Worm (Caenorhabditis elegans) whole organism, L4 larva: ENCODE measurements around the gene E02H4.2.

Source experiments
- F10B5.3 ChIP-seq: sonication (generic microtip); optimal IDR thresholded peaks from 2 replicates; lab custom pipeline; 2016; ENCODE audit warnings: mild to moderate bottlenecking, missing genetic modification characterization, missing compliant biosample characterization
- F44E2.7 ChIP-seq: fragments of 200-800 bp; sonication (Bioruptor generic); IDR thresholded peaks from 2 replicates; pipeline ENCODE4 v2.1.2; 2022; ENCODE audit warnings: missing genetic modification characterization, missing compliant biosample characterization
- T26A8.4 ChIP-seq: fragments of 200-800 bp; sonication (Bioruptor generic); IDR thresholded peaks from 2 replicates; pipeline ENCODE4 v1.3.6; 2022; ENCODE audit warnings: missing genetic modification characterization, missing compliant biosample characterization
- Y105C5A.15 ChIP-seq: fragments of 200-800 bp; sonication (Bioruptor generic); IDR thresholded peaks from 2 replicates; pipeline ENCODE4 v1.3.6; 2022; ENCODE audit warnings: missing genetic modification characterization, missing compliant biosample characterization
- ZK546.5 ChIP-seq, 2 experiments: sonication (generic microtip); optimal IDR thresholded peaks; 2 replicates each; lab custom pipeline; 2017; ENCODE audit warnings: missing biosample characterization in 2 of 2, missing genetic modification characterization in 2 of 2
- ama-1 ChIP-seq: fragments of 150-350 bp; optimal IDR thresholded peaks from 2 replicates; lab custom pipeline; 2014; ENCODE audit warnings: inconsistent platforms, mixed read lengths
- ceh-20 ChIP-seq: fragments of 200-800 bp; sonication (Bioruptor generic); IDR thresholded peaks from 2 replicates; pipeline ENCODE4 v1.3.6; 2022; ENCODE audit warnings: missing genetic modification reagents, missing genetic modification characterization, missing compliant biosample characterization
- ceh-28 ChIP-seq: fragments of 150-350 bp; optimal IDR thresholded peaks from 2 replicates; lab custom pipeline; 2014; ENCODE audit warnings: missing biosample characterization, missing genetic modification reagents, missing genetic modification characterization
- ceh-32 ChIP-seq: sonication (generic microtip); optimal IDR thresholded peaks from 2 replicates; lab custom pipeline; 2016; ENCODE audit warnings: mild to moderate bottlenecking, missing genetic modification characterization, missing compliant biosample characterization; ENCODE audit not compliant: poor library complexity
- ceh-44 ChIP-seq: fragments of 200-800 bp; sonication (Bioruptor generic); IDR thresholded peaks from 2 replicates; pipeline ENCODE4 v1.3.6; 2022; ENCODE audit warnings: missing genetic modification reagents, missing genetic modification characterization, missing compliant biosample characterization
- ceh-62 ChIP-seq: sonication (generic microtip); optimal IDR thresholded peaks from 2 replicates; lab custom pipeline; 2017; ENCODE audit warnings: missing biosample characterization, missing genetic modification characterization
- ceh-82 ChIP-seq: sonication (generic microtip); optimal IDR thresholded peaks from 2 replicates; lab custom pipeline; 2017; ENCODE audit warnings: missing biosample characterization, missing genetic modification characterization
- daf-19 ChIP-seq: fragments of 200-800 bp; sonication (Bioruptor generic); conservative IDR thresholded peaks from 2 replicates; pipeline ENCODE4 v1.3.6; 2022; ENCODE audit warnings: missing genetic modification characterization, missing compliant biosample characterization
- daf-8 ChIP-seq: fragments of 200-800 bp; sonication (Bioruptor generic); IDR thresholded peaks from 2 replicates; pipeline ENCODE4 v1.3.6; 2022; ENCODE audit warnings: missing genetic modification characterization, missing compliant biosample characterization
- duxl-1 ChIP-seq: sonication (generic microtip); optimal IDR thresholded peaks from 2 replicates; lab custom pipeline; 2016; ENCODE audit warnings: mild to moderate bottlenecking, missing genetic modification characterization, moderate library complexity, missing compliant biosample characterization; ENCODE audit not compliant: poor library complexity
- hlh-30 ChIP-seq: sonication (generic microtip); optimal IDR thresholded peaks from 2 replicates; lab custom pipeline; 2017; ENCODE audit warnings: antibody characterized with exemption, mild to moderate bottlenecking, missing genetic modification characterization, missing compliant biosample characterization; ENCODE audit not compliant: insufficient read depth
- lin-13 ChIP-seq: fragments of 150-350 bp; optimal IDR thresholded peaks from 2 replicates; lab custom pipeline; 2014; ENCODE audit warnings: missing biosample characterization, missing genetic modification reagents, missing genetic modification characterization
- mdt-29 ChIP-seq: fragments of 200-800 bp; sonication (Bioruptor generic); IDR thresholded peaks from 2 replicates; pipeline ENCODE4 v1.3.6; 2022; ENCODE audit warnings: missing genetic modification reagents, missing genetic modification characterization, missing compliant biosample characterization
- mxl-2 ChIP-seq: fragments of 200-800 bp; sonication (Bioruptor generic); conservative IDR thresholded peaks from 2 replicates; pipeline ENCODE4 v1.3.6; 2022; ENCODE audit warnings: missing genetic modification reagents, missing genetic modification characterization, missing compliant biosample characterization
- mxl-3 ChIP-seq: fragments of 200-800 bp; sonication (Bioruptor generic); optimal IDR thresholded peaks from 2 replicates; lab custom pipeline; 2018; ENCODE audit warnings: mild to moderate bottlenecking, missing genetic modification characterization, missing compliant biosample characterization
- nhr-102 ChIP-seq: sonication (generic microtip); optimal IDR thresholded peaks from 2 replicates; lab custom pipeline; 2016; ENCODE audit warnings: mild to moderate bottlenecking, missing genetic modification characterization, moderate library complexity, missing compliant biosample characterization
- nhr-42 ChIP-seq: fragments of 200-800 bp; sonication (Bioruptor generic); IDR thresholded peaks from 2 replicates; pipeline ENCODE4 v1.3.6; 2022; ENCODE audit warnings: missing genetic modification characterization, missing compliant biosample characterization
- nhr-6 ChIP-seq: fragments of 150-350 bp; optimal IDR thresholded peaks from 2 replicates; lab custom pipeline; 2014; ENCODE audit warnings: missing biosample characterization, missing genetic modification characterization
- nhr-76 ChIP-seq: fragments of 150-350 bp; optimal IDR thresholded peaks from 2 replicates; lab custom pipeline; 2014; ENCODE audit warnings: missing biosample characterization, missing genetic modification characterization
- nhr-77 ChIP-seq: fragments of 150-350 bp; optimal IDR thresholded peaks from 2 replicates; lab custom pipeline; 2014; ENCODE audit warnings: missing biosample characterization, missing genetic modification characterization
- pqm-1 ChIP-seq: sonication (generic microtip); optimal IDR thresholded peaks from 2 replicates; lab custom pipeline; 2017; ENCODE audit warnings: missing biosample characterization, missing genetic modification characterization
- rbr-2 ChIP-seq: sonication (generic microtip); optimal IDR thresholded peaks from 2 replicates; lab custom pipeline; 2016; ENCODE audit warnings: missing genotype, missing genetic modification characterization, missing compliant biosample characterization
- saeg-2 ChIP-seq: fragments of 200-800 bp; sonication (Bioruptor generic); IDR thresholded peaks from 2 replicates; pipeline ENCODE4 v1.3.6; 2022; ENCODE audit warnings: missing genetic modification reagents, missing genetic modification characterization, missing compliant biosample characterization
- snpc-1.2 ChIP-seq: fragments of 200-800 bp; sonication (Bioruptor generic); IDR thresholded peaks from 2 replicates; pipeline ENCODE4 v1.3.6; 2022; ENCODE audit warnings: missing genetic modification reagents, missing genetic modification characterization, missing compliant biosample characterization
- snpc-4 ChIP-seq: fragments of 150-350 bp; optimal IDR thresholded peaks from 2 replicates; lab custom pipeline; 2014; ENCODE audit warnings: missing biosample characterization, missing genetic modification characterization
- tag-97 ChIP-seq: fragments of 200-800 bp; sonication (Bioruptor generic); IDR thresholded peaks from 2 replicates; pipeline ENCODE4 v1.3.6; 2022; ENCODE audit warnings: missing genetic modification characterization, missing compliant biosample characterization
- tra-1 ChIP-seq: fragments of 200-800 bp; sonication (Bioruptor generic); IDR thresholded peaks from 2 replicates; pipeline ENCODE4 v1.3.6; 2022; ENCODE audit warnings: missing genetic modification reagents, missing genetic modification characterization, missing compliant biosample characterization
- unc-130 ChIP-seq: sonication (generic microtip); optimal IDR thresholded peaks from 2 replicates; lab custom pipeline; 2016; ENCODE audit warnings: missing genetic modification reagents, missing genetic modification characterization, missing compliant biosample characterization
- unc-62 ChIP-seq, 3 experiments: fragments of 150-350 bp in 1 of 3; sonication (generic microtip); optimal IDR thresholded peaks in 2 of 3; peaks in 1 of 3; 1 replicate in 1 of 3; 2 replicates in 2 of 3; lab custom pipeline; 2014 to 2017; ENCODE audit warnings: missing biosample characterization in 3 of 3, missing genetic modification characterization in 3 of 3, missing genetic modification reagents in 3 of 3, missing genotype in 1 of 3
- vab-7 ChIP-seq: fragments of 200-800 bp; sonication (Bioruptor generic); IDR thresholded peaks from 2 replicates; pipeline ENCODE4 v1.3.6; 2022; ENCODE audit warnings: missing genetic modification reagents, missing genetic modification characterization, missing compliant biosample characterization
- zag-1 ChIP-seq: fragments of 150-350 bp; optimal IDR thresholded peaks from 2 replicates; lab custom pipeline; 2014; ENCODE audit warnings: missing biosample characterization, missing genetic modification characterization
- zip-11 ChIP-seq: fragments of 200-800 bp; sonication (Bioruptor generic); IDR thresholded peaks from 2 replicates; pipeline ENCODE4 v1.3.6; 2022; ENCODE audit warnings: missing genetic modification characterization, missing compliant biosample characterization

Gene E02H4.2

ce11 chrX:14263473-14263872 lies 18.0 kb downstream of the E02H4.2 start, which contains the start of gene E02H4.8:
E02H4.8 (minus strand) TSS chrX:14263573.
- TF ChIP-seq nhr-102 (tag; lab: Kevin White, UChicago) = no peak
- TF ChIP-seq saeg-2 = no peak
- no peak for TF ChIP-seq nhr-42
- peak in 1 of 2 experiments; percentile 41 for TF ChIP-seq unc-62 (GFP tag; optimal IDR thresholded peaks at IDR 0.05 in 1 of 2; lab: Kevin White, UChicago)
- no peak for TF ChIP-seq unc-62 (tag; optimal IDR thresholded peaks at IDR 0.05; lab: Kevin White, UChicago)
- TF ChIP-seq, all 104 proteins: peak for 1

- no peak for TF ChIP-seq ceh-20 (GFP tag; lab: Robert Waterston, UW)
- TF ChIP-seq mxl-2 (GFP tag; lab: Robert Waterston, UW) = no peak
- TF ChIP-seq lin-13 = no peak
- no peak for TF ChIP-seq nhr-6 (tag; lab: Kevin White, UChicago)
- TF ChIP-seq tra-1 (GFP tag; lab: Robert Waterston, UW) = no peak
- TF ChIP-seq tag-97 (GFP tag; lab: Robert Waterston, UW) = no peak
- no peak for TF ChIP-seq zag-1
- no peak for TF ChIP-seq unc-130 (GFP tag; lab: Kevin White, UChicago)
- no peak for TF ChIP-seq duxl-1 (tag; lab: Kevin White, UChicago)
- TF ChIP-seq, all 104 proteins: peak for 0
Observed at ce11 chrX:14257661-14258060, 23.8 kb downstream of the E02H4.2 start, which contains the start of gene E02H4.4. E02H4.4 (plus strand) TSS chrX:14257961.

- no peak for TF ChIP-seq nhr-77 (tag; lab: Kevin White, UChicago)
- TF ChIP-seq zip-11 (GFP tag; lab: Robert Waterston, UW) = no peak
- TF ChIP-seq nhr-6 (tag; lab: Kevin White, UChicago) = no peak
- TF ChIP-seq ama-1 = no peak
- no peak for TF ChIP-seq ceh-44
- TF ChIP-seq pqm-1 (tag; lab: Kevin White, UChicago) = no peak
- no peak for TF ChIP-seq ceh-82 (tag; lab: Kevin White, UChicago)
- TF ChIP-seq nhr-42 = no peak
- no peak for TF ChIP-seq nhr-76 (tag; lab: Kevin White, UChicago)
- TF ChIP-seq ceh-32 (tag; lab: Kevin White, UChicago) = no peak
- no peak for TF ChIP-seq mdt-29
Observed at ce11 chrX:14255973-14256372, 25.5 kb downstream of the E02H4.2 start, which contains the start of gene E02H4.7. E02H4.7 (plus strand) TSS chrX:14256273.

- no peak for TF ChIP-seq mxl-3
- TF ChIP-seq ceh-62 (tag; lab: Kevin White, UChicago) = no peak
- no peak for TF ChIP-seq lin-13
- no peak for TF ChIP-seq T26A8.4
- no peak for TF ChIP-seq ZK546.5 (tag; optimal IDR thresholded peaks at IDR 0.05; lab: Kevin White, UChicago)
- no peak for TF ChIP-seq vab-7
- TF ChIP-seq rbr-2 (tag; lab: Kevin White, UChicago) = no peak
- no peak for TF ChIP-seq Y105C5A.15 (GFP tag; lab: Robert Waterston, UW)
- no peak for TF ChIP-seq snpc-1.2 (GFP tag; lab: Robert Waterston, UW)
- TF ChIP-seq ceh-28 (tag; lab: Kevin White, UChicago) = no peak
- TF ChIP-seq ceh-20 (GFP tag; lab: Robert Waterston, UW) = no peak
- TF ChIP-seq ceh-82 (tag; lab: Kevin White, UChicago) = no peak
- TF ChIP-seq F44E2.7 (GFP tag; lab: Robert Waterston, UW) = no peak
- no peak for TF ChIP-seq daf-19
- no peak for TF ChIP-seq F10B5.3
- TF ChIP-seq snpc-4 (tag; lab: Kevin White, UChicago) = no peak
- TF ChIP-seq hlh-30 (tag; lab: Kevin White, UChicago) = no peak
- TF ChIP-seq zip-11 (GFP tag; lab: Robert Waterston, UW) = no peak
- TF ChIP-seq daf-8 (GFP tag; lab: Robert Waterston, UW) = no peak
- TF ChIP-seq nhr-77 (tag; lab: Kevin White, UChicago) = no peak
Observed at ce11 chrX:14255031-14255430, 26.4 kb downstream of the E02H4.2 start, which contains the start of gene E02H4.5. E02H4.5 (minus strand) TSS chrX:14255131.
